Fruit fly (Drosophila melanogaster) whole organism: Measurements from ENCODE around the gene CG17186.

Experiments
- Dll ChIP-seq: fragments of >200 bp; optimal IDR thresholded peaks from 2 replicates; lab custom pipeline; 2017
- pan ChIP-seq: fragments of >200 bp; optimal IDR thresholded peaks from 2 replicates; lab custom pipeline; 2017
- psq ChIP-seq: fragments of >200 bp; optimal IDR thresholded peaks from 2 replicates; lab custom pipeline; 2017
- usp ChIP-seq: fragments of >200 bp; optimal IDR thresholded peaks from 2 replicates; lab custom pipeline; 2017; ENCODE audit warnings: missing biosample characterization, missing genetic modification characterization, mixed read lengths

DNA sequence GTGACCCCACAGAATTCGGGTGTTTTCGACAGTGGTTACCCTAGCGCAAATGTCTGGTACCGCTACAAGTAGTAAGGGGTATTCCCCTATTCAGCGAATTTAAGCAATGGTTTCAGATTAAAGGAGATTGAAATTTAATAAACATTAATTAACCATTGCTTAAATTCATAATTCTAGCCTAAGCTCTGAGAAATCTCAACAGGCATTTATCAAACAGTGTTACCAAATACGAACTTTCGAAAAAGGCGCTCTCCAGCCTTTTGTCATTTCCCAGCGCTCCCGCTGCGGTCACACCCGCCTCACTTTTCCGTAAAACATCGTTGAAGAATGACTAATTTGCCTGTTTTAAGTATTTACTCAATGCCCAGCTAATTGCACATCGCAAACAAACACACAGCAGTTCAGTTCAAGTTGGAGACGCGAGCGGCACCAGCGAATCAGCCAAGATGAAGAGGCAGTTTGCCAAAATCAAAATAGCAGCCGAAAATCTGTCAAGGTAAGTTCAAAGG lies 27.6 kb upstream of the CG17186 start, which contains the start of the genes Surf6 and RhoGAP92B:
- no peak for TF ChIP-seq usp (GFP tag; lab: Kevin White, UChicago)
- TF ChIP-seq psq, result no peak
- TF ChIP-seq pan (lab: Kevin White, UChicago), result no peak
- no peak for TF ChIP-seq Dll (lab: Kevin White, UChicago)
